Worm (Caenorhabditis elegans) whole organism, young adult: Measurements from ENCODE around the gene W03H9.1.

ENCODE experiments used
- B0261.1 ChIP-seq: sonication (generic microtip); optimal IDR thresholded peaks from 2 replicates; lab custom pipeline; 2016; ENCODE audit warnings: mild to moderate bottlenecking, missing genetic modification characterization, moderate library complexity, missing compliant biosample characterization
- D2030.7 ChIP-seq: fragments of 200-800 bp; sonication (Bioruptor generic); IDR thresholded peaks from 2 replicates; pipeline ENCODE4 v1.3.6; 2022; ENCODE audit warnings: missing genetic modification reagents, missing genetic modification characterization, missing compliant biosample characterization
- F22D6.2 ChIP-seq: sonication (generic microtip); optimal IDR thresholded peaks from 2 replicates; lab custom pipeline; 2016; ENCODE audit warnings: mild to moderate bottlenecking, missing genetic modification characterization, missing compliant biosample characterization
- F37B4.10 ChIP-seq: fragments of 200-800 bp; sonication (Bioruptor generic); IDR thresholded peaks from 2 replicates; pipeline ENCODE4 v1.3.6; 2022; ENCODE audit warnings: missing genetic modification characterization, missing compliant biosample characterization
- F52B5.7 ChIP-seq: sonication (generic microtip); optimal IDR thresholded peaks from 2 replicates; lab custom pipeline; 2016; ENCODE audit warnings: mild to moderate bottlenecking, missing genetic modification characterization, missing compliant biosample characterization
- F57C9.4 ChIP-seq: sonication (generic microtip); optimal IDR thresholded peaks from 2 replicates; lab custom pipeline; 2017; ENCODE audit warnings: mild to moderate bottlenecking, missing genetic modification characterization, missing compliant biosample characterization
- T07F8.4 ChIP-seq: sonication (generic microtip); optimal IDR thresholded peaks from 2 replicates; lab custom pipeline; 2016; ENCODE audit warnings: mild to moderate bottlenecking, missing genetic modification characterization, moderate library complexity, missing compliant biosample characterization
- T26A5.8 ChIP-seq: sonication (generic microtip); optimal IDR thresholded peaks from 2 replicates; lab custom pipeline; 2016; ENCODE audit warnings: missing genetic modification characterization, missing compliant biosample characterization
- ZK185.1 ChIP-seq: sonication (generic microtip); optimal IDR thresholded peaks from 2 replicates; lab custom pipeline; 2016; ENCODE audit warnings: mild to moderate bottlenecking, missing genetic modification characterization, missing compliant biosample characterization; ENCODE audit not compliant: poor library complexity, severe bottlenecking
- akir-1 ChIP-seq: fragments of 200-800 bp; sonication (Bioruptor generic); optimal IDR thresholded peaks from 2 replicates; lab custom pipeline; 2018; ENCODE audit warnings: mild to moderate bottlenecking, missing genetic modification characterization, moderate library complexity, missing compliant biosample characterization
- ama-1 ChIP-seq, 3 experiments: fragments of 150-350 bp in 1 of 3; sonication (generic microtip) in 2 of 3; optimal IDR thresholded peaks; 2 replicates each; lab custom pipeline; 2014 to 2018; ENCODE audit warnings: missing biosample characterization in 2 of 3, missing genetic modification characterization in 2 of 3, missing genetic modification reagents in 2 of 3
- aptf-3 ChIP-seq: fragments of 200-800 bp; sonication (Bioruptor generic); IDR thresholded peaks from 2 replicates; pipeline ENCODE4 v1.3.6; 2022; ENCODE audit warnings: missing genetic modification characterization, missing compliant biosample characterization
- attf-3 ChIP-seq: fragments of 200-800 bp; sonication (Bioruptor generic); conservative IDR thresholded peaks from 2 replicates; pipeline ENCODE4 v1.3.6; 2022; ENCODE audit warnings: missing genetic modification reagents, missing genetic modification characterization, missing compliant biosample characterization
- attf-6 ChIP-seq: fragments of 200-800 bp; sonication (Bioruptor generic); IDR thresholded peaks from 2 replicates; pipeline ENCODE4 v1.3.6; 2022; ENCODE audit warnings: missing genetic modification reagents, missing genetic modification characterization, missing compliant biosample characterization
- cebp-1 ChIP-seq, 2 experiments: fragments of 200-800 bp in 1 of 2; sonication (Bioruptor generic) in 1 of 2; sonication (generic microtip) in 1 of 2; IDR thresholded peaks in 1 of 2; optimal IDR thresholded peaks in 1 of 2; 2 replicates each; pipeline versions ENCODE4 v1.3.6 to Lab custom; 2017 to 2022; ENCODE audit warnings: missing compliant biosample characterization in 2 of 2, missing genetic modification characterization in 2 of 2, mild to moderate bottlenecking in 1 of 2, missing genetic modification reagents in 1 of 2, moderate library complexity in 1 of 2
- ceh-27 ChIP-seq: fragments of 200-800 bp; sonication (Bioruptor generic); optimal IDR thresholded peaks from 2 replicates; lab custom pipeline; 2018; ENCODE audit warnings: mild to moderate bottlenecking, missing genetic modification characterization, moderate library complexity, missing compliant biosample characterization
- egl-18 ChIP-seq: fragments of 200-800 bp; sonication (Bioruptor generic); IDR thresholded peaks from 2 replicates; pipeline ENCODE4 v1.3.6; 2022; ENCODE audit warnings: missing genetic modification reagents, missing genetic modification characterization, missing compliant biosample characterization
- egl-44 ChIP-seq: fragments of 200-800 bp; sonication (Bioruptor generic); IDR thresholded peaks from 2 replicates; pipeline ENCODE4 v1.3.6; 2022; ENCODE audit warnings: missing genetic modification reagents, missing genetic modification characterization, missing compliant biosample characterization
- egrh-3 ChIP-seq: fragments of 200-800 bp; sonication (Bioruptor generic); IDR thresholded peaks from 2 replicates; pipeline ENCODE4 v1.3.6; 2022; ENCODE audit warnings: missing genetic modification reagents, missing genetic modification characterization, missing compliant biosample characterization
- ekl-4 ChIP-seq: fragments of 200-800 bp; sonication (Bioruptor generic); IDR thresholded peaks from 2 replicates; pipeline ENCODE4 v1.3.6; 2022; ENCODE audit warnings: missing genetic modification reagents, missing genetic modification characterization, missing compliant biosample characterization
- hrde-1 ChIP-seq: sonication (generic microtip); optimal IDR thresholded peaks from 2 replicates; lab custom pipeline; 2016; ENCODE audit warnings: missing genetic modification characterization, mild to moderate bottlenecking, missing compliant biosample characterization, moderate library complexity, missing genotype, missing genetic modification reagents, borderline replicate concordance
- hsf-1 ChIP-seq: fragments of 200-800 bp; sonication (Bioruptor generic); IDR thresholded peaks from 2 replicates; pipeline ENCODE4 v1.3.6; 2022; ENCODE audit warnings: missing genetic modification reagents, missing genetic modification characterization, missing compliant biosample characterization
- let-526 ChIP-seq: fragments of 200-800 bp; sonication (Bioruptor generic); IDR thresholded peaks from 2 replicates; pipeline ENCODE4 v1.3.6; 2022; ENCODE audit warnings: missing genetic modification reagents, missing genetic modification characterization, missing compliant biosample characterization
- lin-54 ChIP-seq: fragments of 200-800 bp; sonication (Bioruptor generic); optimal IDR thresholded peaks from 2 replicates; lab custom pipeline; 2018; ENCODE audit warnings: mild to moderate bottlenecking, missing genetic modification characterization, missing compliant biosample characterization
- lsl-1 ChIP-seq: fragments of 200-800 bp; sonication (Bioruptor generic); optimal IDR thresholded peaks from 2 replicates; lab custom pipeline; 2018; ENCODE audit warnings: mild to moderate bottlenecking, missing genetic modification characterization, moderate library complexity, missing compliant biosample characterization
- lsy-27 ChIP-seq: sonication (generic microtip); optimal IDR thresholded peaks from 2 replicates; lab custom pipeline; 2017; ENCODE audit warnings: missing genetic modification characterization, mild to moderate bottlenecking, missing compliant biosample characterization, antibody characterized with exemption, missing genotype, borderline replicate concordance; ENCODE audit not compliant: insufficient read depth
- madf-6 ChIP-seq: fragments of 200-800 bp; sonication (Bioruptor generic); IDR thresholded peaks from 2 replicates; pipeline ENCODE4 v1.3.6; 2022; ENCODE audit warnings: missing genetic modification reagents, missing genetic modification characterization, missing compliant biosample characterization
- madf-8 ChIP-seq: fragments of 200-800 bp; sonication (Bioruptor generic); conservative IDR thresholded peaks from 2 replicates; pipeline ENCODE4 v1.3.6; 2022; ENCODE audit warnings: missing genetic modification reagents, missing genetic modification characterization, missing compliant biosample characterization
- mcd-1 ChIP-seq: fragments of 200-800 bp; sonication (Bioruptor generic); IDR thresholded peaks from 2 replicates; pipeline ENCODE4 v1.3.6; 2022; ENCODE audit warnings: missing genetic modification reagents, missing genetic modification characterization, missing compliant biosample characterization
- mel-28 ChIP-seq: sonication (generic microtip); optimal IDR thresholded peaks from 2 replicates; lab custom pipeline; 2016; ENCODE audit warnings: borderline replicate concordance, mild to moderate bottlenecking, missing genetic modification characterization, missing compliant biosample characterization
- nhr-27 ChIP-seq: fragments of 200-800 bp; sonication (Bioruptor generic); optimal IDR thresholded peaks from 2 replicates; lab custom pipeline; 2018; ENCODE audit warnings: mild to moderate bottlenecking, missing genetic modification characterization, moderate library complexity, missing compliant biosample characterization
- nhr-90 ChIP-seq: sonication (generic microtip); optimal IDR thresholded peaks from 2 replicates; lab custom pipeline; 2016; ENCODE audit warnings: missing genotype, mild to moderate bottlenecking, missing genetic modification characterization, missing compliant biosample characterization
- rec-8 ChIP-seq, 2 experiments: sonication (generic microtip); optimal IDR thresholded peaks; 2 replicates each; lab custom pipeline; 2016; ENCODE audit warnings: mild to moderate bottlenecking in 2 of 2, missing genetic modification characterization in 2 of 2, missing genetic modification reagents in 2 of 2, missing genotype in 2 of 2, missing biosample characterization in 1 of 2, missing compliant biosample characterization in 1 of 2, moderate library complexity in 1 of 2
- repo-1 ChIP-seq: sonication (generic microtip); optimal IDR thresholded peaks from 2 replicates; lab custom pipeline; 2017; ENCODE audit warnings: mild to moderate bottlenecking, missing genetic modification characterization, missing compliant biosample characterization
- somi-1 ChIP-seq: fragments of 200-800 bp; sonication (Bioruptor generic); optimal IDR thresholded peaks from 2 replicates; lab custom pipeline; 2018; ENCODE audit warnings: mild to moderate bottlenecking, missing genetic modification characterization, missing compliant biosample characterization
- unc-130 ChIP-seq: sonication (generic microtip); optimal IDR thresholded peaks from 2 replicates; lab custom pipeline; 2016; ENCODE audit warnings: missing genetic modification reagents, missing genetic modification characterization, missing compliant biosample characterization
- unc-62 ChIP-seq: fragments of 150-350 bp; optimal IDR thresholded peaks from 2 replicates; lab custom pipeline; 2014; ENCODE audit warnings: missing biosample characterization, missing genetic modification reagents, missing genetic modification characterization
- zfh-2 ChIP-seq: fragments of 200-800 bp; sonication (Bioruptor generic); conservative IDR thresholded peaks from 2 replicates; pipeline ENCODE4 v1.3.6; 2022; ENCODE audit warnings: missing genetic modification reagents, missing genetic modification characterization, missing compliant biosample characterization
- zim-3 ChIP-seq: sonication (generic microtip); optimal IDR thresholded peaks from 2 replicates; lab custom pipeline; 2017; ENCODE audit warnings: mild to moderate bottlenecking, missing genetic modification characterization, moderate library complexity, missing compliant biosample characterization
- ztf-18 ChIP-seq: sonication (generic microtip); optimal IDR thresholded peaks from 2 replicates; lab custom pipeline; 2016; ENCODE audit warnings: missing genotype, mild to moderate bottlenecking, missing genetic modification characterization, missing compliant biosample characterization
- ztf-22 ChIP-seq: fragments of 200-800 bp; sonication (Bioruptor generic); optimal IDR thresholded peaks from 2 replicates; lab custom pipeline; 2018; ENCODE audit warnings: mild to moderate bottlenecking, missing genetic modification characterization, moderate library complexity, missing compliant biosample characterization
- ztf-26 ChIP-seq: sonication (generic microtip); optimal IDR thresholded peaks from 2 replicates; lab custom pipeline; 2017; ENCODE audit warnings: missing genetic modification characterization, missing compliant biosample characterization
- ztf-28 ChIP-seq: fragments of 200-800 bp; sonication (Bioruptor generic); IDR thresholded peaks from 2 replicates; pipeline ENCODE4 v1.3.6; 2022; ENCODE audit warnings: missing genetic modification reagents, missing genetic modification characterization, missing compliant biosample characterization

The W03H9.1 gene

DNA sequence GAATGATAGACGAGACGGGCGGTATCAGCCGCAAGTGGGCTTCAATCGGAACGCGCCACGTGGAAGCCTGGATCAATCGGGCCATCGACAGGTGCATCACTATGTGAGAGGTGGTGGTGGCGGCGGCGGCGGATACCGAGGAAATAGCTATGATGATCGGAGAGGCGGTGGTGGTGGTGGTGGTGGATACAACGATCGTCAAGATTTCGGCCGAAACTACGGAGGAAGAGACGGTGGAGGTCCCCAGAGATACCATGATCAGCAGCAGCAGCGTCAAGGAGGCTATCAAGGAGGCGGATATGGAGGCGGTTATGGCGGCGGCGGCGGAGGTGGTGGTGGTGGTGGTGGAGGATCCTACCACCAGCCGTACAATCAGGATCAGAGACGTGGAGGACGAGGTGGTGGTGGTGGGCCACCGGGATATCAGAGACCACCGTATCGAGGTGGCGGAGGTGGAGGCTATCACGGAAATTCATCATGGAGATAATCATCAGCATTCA lies 15.5 kb upstream of the W03H9.1 start:
- TF ChIP-seq egrh-3 (GFP tag; lab: Robert Waterston, UW) (peak; percentile 81), rec-8 (tag; optimal IDR thresholded peaks at IDR 0.05; lab: Kevin White, UChicago) (no peak), zfh-2 (GFP tag; lab: Robert Waterston, UW) (peak; percentile 78), cebp-1 (GFP tag; IDR thresholded peaks at IDR 0.05; lab: Robert Waterston, UW) (0 out of 2 replicates have a peak, but pooled peaks have one; percentile 20), cebp-1 (tag; optimal IDR thresholded peaks at IDR 0.05; lab: Kevin White, UChicago) (no peak)

DNA sequence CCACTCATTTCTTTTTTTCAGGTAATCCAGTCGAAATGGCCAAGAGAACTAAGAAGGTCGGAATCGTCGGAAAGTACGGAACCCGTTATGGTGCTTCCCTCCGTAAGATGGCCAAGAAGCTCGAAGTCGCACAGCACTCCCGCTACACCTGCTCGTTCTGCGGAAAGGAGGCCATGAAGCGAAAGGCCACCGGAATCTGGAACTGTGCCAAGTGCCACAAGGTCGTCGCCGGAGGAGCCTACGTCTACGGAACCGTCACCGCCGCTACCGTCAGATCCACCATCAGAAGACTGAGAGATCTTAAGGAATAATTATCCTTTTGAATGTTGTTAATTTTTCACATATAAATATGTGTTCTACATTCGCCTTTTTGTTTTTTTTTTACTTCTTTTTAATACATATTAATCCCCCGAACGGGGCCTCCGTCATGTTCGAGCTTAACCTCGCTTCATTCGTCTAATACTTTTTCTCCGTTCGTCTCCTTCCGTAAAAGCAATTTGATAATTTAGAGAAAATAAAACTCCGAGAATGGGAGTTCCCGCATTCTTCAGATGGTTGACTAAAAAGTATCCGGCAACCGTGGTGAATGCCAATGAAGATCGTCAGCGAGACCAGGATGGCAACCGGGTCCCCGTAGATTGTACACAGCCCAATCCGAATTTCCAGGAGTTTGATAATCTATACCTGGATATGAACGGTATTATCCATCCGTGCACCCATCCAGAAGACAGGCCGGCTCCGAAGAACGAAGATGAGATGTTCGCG lies 5.5 kb upstream of the W03H9.1 start, which contains the start of the genes rpl-43 and xrn-2:
TSS of gene rpl-43 (plus strand) at position 36 of the 765 bp plus-strand sequence.
TSS of gene xrn-2 (plus strand) at position 510 of the 765 bp plus-strand sequence.
- TF ChIP-seq ama-1 (optimal IDR thresholded peaks at IDR 0.05; lab: Kevin White, UChicago) (no peak), ama-1 (GFP tag; optimal IDR thresholded peaks at IDR 0.05; lab: Kevin White, UChicago) (peak in 1 of 2 experiments; percentile 62), hsf-1 (peak; percentile 87), D2030.7 (GFP tag; lab: Robert Waterston, UW) (peak; percentile 64; the same call in 1 of the 2 replicates), mel-28 (no peak), egrh-3 (GFP tag; lab: Robert Waterston, UW) (peak; percentile 67), zim-3 (no peak), madf-8 (GFP tag; lab: Robert Waterston, UW) (peak; percentile 30), ztf-22 (no peak), T07F8.4 (tag; lab: Kevin White, UChicago) (no peak), unc-62 (GFP tag; lab: Kevin White, UChicago) (no peak), nhr-90 (no peak), F52B5.7 (tag; lab: Kevin White, UChicago) (peak; percentile 69), F57C9.4 (tag; lab: Kevin White, UChicago) (no peak), ekl-4 (peak; percentile 89), aptf-3 (peak; percentile 83; the same call in 1 of the 2 replicates), egl-44 (GFP tag; lab: Robert Waterston, UW) (no peak), nhr-27 (no peak), mcd-1 (GFP tag; lab: Robert Waterston, UW) (peak; percentile 75), B0261.1 (tag; lab: Kevin White, UChicago) (no peak), attf-3 (GFP tag; lab: Robert Waterston, UW) (no peak), ztf-28 (GFP tag; lab: Robert Waterston, UW) (no peak), ZK185.1 (tag; lab: Kevin White, UChicago) (no peak), attf-6 (GFP tag; lab: Robert Waterston, UW) (peak; percentile 87), F37B4.10 (GFP tag; lab: Robert Waterston, UW) (0 out of 2 replicates have a peak, but pooled peaks have one; percentile 84), lin-54 (GFP tag; lab: Kevin White, UChicago) (peak; percentile 77), ztf-26 (tag; lab: Kevin White, UChicago) (no peak), ztf-18 (tag; lab: Kevin White, UChicago) (peak; percentile 36), unc-130 (peak; percentile 84), F22D6.2 (tag; lab: Kevin White, UChicago) (no peak), egl-18 (GFP tag; lab: Robert Waterston, UW) (no peak), repo-1 (tag; lab: Kevin White, UChicago) (peak; percentile 56), ceh-27 (no peak), akir-1 (GFP tag; lab: Kevin White, UChicago) (no peak), lsy-27 (no peak), let-526 (GFP tag; lab: Robert Waterston, UW) (no peak), lsl-1 (GFP tag; lab: Kevin White, UChicago) (peak; percentile 58), madf-6 (GFP tag; lab: Robert Waterston, UW) (peak; percentile 87), somi-1 (no peak), hrde-1 (tag; lab: Kevin White, UChicago) (peak; percentile 94), T26A5.8 (tag; lab: Kevin White, UChicago) (peak; percentile 71)
